Worm (Caenorhabditis elegans) whole organism, midembryonic: ENCODE measurements around the gene frpr-6.

Source experiments
- T22C8.4 ChIP-seq: fragments of 200-800 bp; sonication (Bioruptor generic); IDR thresholded peaks from 2 replicates; pipeline ENCODE4 v1.3.6; 2022; ENCODE audit warnings: missing genetic modification characterization, missing compliant biosample characterization
- cog-1 ChIP-seq: sonication (generic microtip); optimal IDR thresholded peaks from 2 replicates; lab custom pipeline; 2016; ENCODE audit warnings: missing genetic modification characterization, missing compliant biosample characterization
- flt-1 ChIP-seq: fragments of 200-800 bp; sonication (Bioruptor generic); IDR thresholded peaks from 2 replicates; pipeline ENCODE4 v1.3.6; 2022; ENCODE audit warnings: missing genetic modification characterization, missing compliant biosample characterization
- klf-2 ChIP-seq: fragments of 200-800 bp; sonication (Bioruptor generic); conservative IDR thresholded peaks from 2 replicates; pipeline ENCODE4 v1.3.6; 2022; ENCODE audit warnings: missing genetic modification reagents, missing genetic modification characterization, missing compliant biosample characterization
- med-1 ChIP-seq: sonication (generic microtip); optimal IDR thresholded peaks from 2 replicates; lab custom pipeline; 2017; ENCODE audit warnings: missing genetic modification characterization, mild to moderate bottlenecking, missing compliant biosample characterization, antibody characterized with exemption, missing genetic modification reagents; ENCODE audit not compliant: insufficient read depth
- ref-1 ChIP-seq: fragments of 200-800 bp; sonication (Bioruptor generic); conservative IDR thresholded peaks from 2 replicates; pipeline ENCODE4 v1.3.6; 2022; ENCODE audit warnings: missing genetic modification reagents, missing genetic modification characterization, missing compliant biosample characterization
- tab-1 ChIP-seq: fragments of 200-800 bp; sonication (Bioruptor generic); IDR thresholded peaks from 2 replicates; pipeline ENCODE4 v1.3.6; 2022; ENCODE audit warnings: missing genetic modification characterization, missing compliant biosample characterization
- ztf-23 ChIP-seq: fragments of 200-800 bp; sonication (Bioruptor generic); IDR thresholded peaks from 2 replicates; pipeline ENCODE4 v1.3.6; 2022; ENCODE audit warnings: missing genetic modification reagents, missing genetic modification characterization, missing compliant biosample characterization
- ztf-29 ChIP-seq: fragments of 200-800 bp; sonication (Bioruptor generic); IDR thresholded peaks from 2 replicates; pipeline ENCODE4 v1.3.6; 2022; ENCODE audit warnings: missing genetic modification reagents, missing genetic modification characterization, missing compliant biosample characterization

frpr-6 gene

ce11 chrV:9090824-9091798 is 9.9 kb downstream of the frpr-6 start:
- TF ChIP-seq tab-1 (GFP tag; lab: Robert Waterston, UW) = 0 out of 2 replicates have a peak, but pooled peaks have one; percentile 8

ce11 chrV:9088758-9089157 is 12.2 kb downstream of the frpr-6 start:
- TF ChIP-seq ztf-23 (GFP tag; lab: Robert Waterston, UW) (0 out of 2 replicates have a peak, but pooled peaks have one; percentile 7), ref-1 (GFP tag; lab: Robert Waterston, UW) (no peak), cog-1 (tag; lab: Kevin White, UChicago) (no peak), flt-1 (peak; percentile 42; the same call in 1 of the 2 replicates)

- TF ChIP-seq ztf-29 (GFP tag; lab: Robert Waterston, UW) (no peak), klf-2 (GFP tag; lab: Robert Waterston, UW) (no peak), tab-1 (GFP tag; lab: Robert Waterston, UW) (no peak), med-1 (no peak), ref-1 (GFP tag; lab: Robert Waterston, UW) (no peak), flt-1 (no peak), cog-1 (tag; lab: Kevin White, UChicago) (no peak), ztf-23 (GFP tag; lab: Robert Waterston, UW) (no peak), T22C8.4 (GFP tag; lab: Robert Waterston, UW) (no peak)
Observed at ce11 chrV:9085845-9086244, 15.1 kb downstream of the frpr-6 start.

- no peak for TF ChIP-seq cog-1 (tag; lab: Kevin White, UChicago)
- no peak for TF ChIP-seq ztf-29 (GFP tag; lab: Robert Waterston, UW)
- TF ChIP-seq flt-1 = no peak
- TF ChIP-seq med-1 = no peak
- TF ChIP-seq ref-1 (GFP tag; lab: Robert Waterston, UW) = no peak
- no peak for TF ChIP-seq ztf-23 (GFP tag; lab: Robert Waterston, UW)
- TF ChIP-seq T22C8.4 (GFP tag; lab: Robert Waterston, UW) = no peak
- no peak for TF ChIP-seq klf-2 (GFP tag; lab: Robert Waterston, UW)
- no peak for TF ChIP-seq tab-1 (GFP tag; lab: Robert Waterston, UW)
Observed at ce11 chrV:9084252-9084651, 16.7 kb downstream of the frpr-6 start.

ce11 chrV:9082350-9082749 is 18.6 kb downstream of the frpr-6 start:
- no peak for TF ChIP-seq ztf-29 (GFP tag; lab: Robert Waterston, UW)
- no peak for TF ChIP-seq klf-2 (GFP tag; lab: Robert Waterston, UW)
- TF ChIP-seq flt-1 = no peak
- TF ChIP-seq ref-1 (GFP tag; lab: Robert Waterston, UW) = no peak
- no peak for TF ChIP-seq ztf-23 (GFP tag; lab: Robert Waterston, UW)
- TF ChIP-seq cog-1 (tag; lab: Kevin White, UChicago) = no peak
- TF ChIP-seq T22C8.4 (GFP tag; lab: Robert Waterston, UW) = no peak
- no peak for TF ChIP-seq med-1
- no peak for TF ChIP-seq tab-1 (GFP tag; lab: Robert Waterston, UW)

ce11 chrV:9081410-9081809 is 19.6 kb downstream of the frpr-6 start:
- TF ChIP-seq ref-1 (GFP tag; lab: Robert Waterston, UW) = no peak
- no peak for TF ChIP-seq T22C8.4 (GFP tag; lab: Robert Waterston, UW)
- no peak for TF ChIP-seq flt-1
- TF ChIP-seq tab-1 (GFP tag; lab: Robert Waterston, UW) = no peak
- TF ChIP-seq ztf-29 (GFP tag; lab: Robert Waterston, UW) = no peak
- no peak for TF ChIP-seq ztf-23 (GFP tag; lab: Robert Waterston, UW)
- no peak for TF ChIP-seq klf-2 (GFP tag; lab: Robert Waterston, UW)
- no peak for TF ChIP-seq cog-1 (tag; lab: Kevin White, UChicago)
- TF ChIP-seq med-1 = no peak

ce11 chrV:9079965-9080432 is 21.0 kb downstream of the frpr-6 start:
- TF ChIP-seq ref-1 (GFP tag; lab: Robert Waterston, UW) (no peak), cog-1 (tag; lab: Kevin White, UChicago) (no peak), tab-1 (GFP tag; lab: Robert Waterston, UW) (no peak), ztf-29 (GFP tag; lab: Robert Waterston, UW) (no peak)

ce11 chrV:9078815-9079525 is 22.0 kb downstream of the frpr-6 start:
- TF ChIP-seq med-1 (no peak), ztf-23 (GFP tag; lab: Robert Waterston, UW) (no peak), ztf-29 (GFP tag; lab: Robert Waterston, UW) (no peak), tab-1 (GFP tag; lab: Robert Waterston, UW) (no peak), flt-1 (no peak), cog-1 (tag; lab: Kevin White, UChicago) (no peak), ref-1 (GFP tag; lab: Robert Waterston, UW) (no peak), klf-2 (GFP tag; lab: Robert Waterston, UW) (no peak), T22C8.4 (GFP tag; lab: Robert Waterston, UW) (no peak)

- TF ChIP-seq flt-1 (no peak), ztf-23 (GFP tag; lab: Robert Waterston, UW) (no peak), klf-2 (GFP tag; lab: Robert Waterston, UW) (no peak), med-1 (no peak), ref-1 (GFP tag; lab: Robert Waterston, UW) (no peak), cog-1 (tag; lab: Kevin White, UChicago) (no peak), T22C8.4 (GFP tag; lab: Robert Waterston, UW) (no peak), ztf-29 (GFP tag; lab: Robert Waterston, UW) (no peak), tab-1 (GFP tag; lab: Robert Waterston, UW) (no peak)
Observed at ce11 chrV:9078067-9078581, 22.8 kb downstream of the frpr-6 start.
